Fruit fly (Drosophila melanogaster) whole organism, embryonic: Measurements from ENCODE around the gene Setx.

ENCODE experiments used
- CG1024 ChIP-seq: fragments of 200-800 bp; sonication (Bioruptor generic); IDR thresholded peaks from 2 replicates; pipeline ENCODE4 v1.3.6; 2022; ENCODE audit warnings: missing biosample characterization, missing genetic modification characterization
- CG10366 ChIP-seq: fragments of 200-800 bp; sonication (Bioruptor generic); IDR thresholded peaks from 2 replicates; pipeline ENCODE4 v1.3.6; 2022; ENCODE audit warnings: missing biosample characterization, missing genetic modification characterization
- CG11696 ChIP-seq: fragments of 200-800 bp; sonication (Bioruptor generic); IDR thresholded peaks from 2 replicates; pipeline ENCODE4 v1.3.6; 2022; ENCODE audit warnings: missing biosample characterization, missing genetic modification characterization
- CG12236 ChIP-seq: fragments of 200-800 bp; sonication (Bioruptor generic); optimal IDR thresholded peaks from 2 replicates; lab custom pipeline; 2016; ENCODE audit warnings: missing biosample characterization, missing genetic modification characterization
- CG14860 ChIP-seq: fragments of 200-800 bp; sonication (Bioruptor generic); IDR thresholded peaks from 3 replicates; pipeline ENCODE4 v1.3.6; 2022; ENCODE audit warnings: missing biosample characterization, missing genetic modification characterization; ENCODE audit not compliant: partially characterized antibody
- CG15011 ChIP-seq: fragments of 200-800 bp; sonication (Bioruptor generic); optimal IDR thresholded peaks from 3 replicates; lab custom pipeline; 2018; ENCODE audit warnings: missing biosample characterization, mild to moderate bottlenecking, missing genetic modification characterization
- CG15514 ChIP-seq: fragments of 200-800 bp; sonication (Bioruptor generic); optimal IDR thresholded peaks from 3 replicates; lab custom pipeline; 2017; ENCODE audit warnings: missing biosample characterization, missing genetic modification characterization, mild to moderate bottlenecking, moderate library complexity, missing genetic modification reagents
- CG17568 ChIP-seq: fragments of 200-800 bp; sonication (Bioruptor generic); optimal IDR thresholded peaks from 2 replicates; lab custom pipeline; 2018; ENCODE audit warnings: missing biosample characterization, mild to moderate bottlenecking, missing genetic modification characterization, moderate library complexity
- CG2712 ChIP-seq: fragments of 200-800 bp; optimal IDR thresholded peaks from 3 replicates; lab custom pipeline; 2019; ENCODE audit warnings: missing biosample characterization, mild to moderate bottlenecking, missing genetic modification characterization, moderate library complexity
- CG30431 ChIP-seq: fragments of 200-800 bp; sonication (Bioruptor generic); optimal IDR thresholded peaks from 2 replicates; lab custom pipeline; 2017; ENCODE audit warnings: missing biosample characterization, missing genetic modification characterization
- CG34376 ChIP-seq: fragments of 200-800 bp; sonication (Bioruptor generic); optimal IDR thresholded peaks from 2 replicates; lab custom pipeline; 2018; ENCODE audit warnings: missing biosample characterization, mild to moderate bottlenecking, missing genetic modification characterization
- CG4730 ChIP-seq: fragments of 200-800 bp; sonication (Bioruptor generic); IDR thresholded peaks from 2 replicates; pipeline ENCODE4 v1.3.6; 2022; ENCODE audit warnings: missing biosample characterization, missing genetic modification characterization
- CG4854 ChIP-seq: fragments of 200-800 bp; sonication (Bioruptor generic); optimal IDR thresholded peaks from 2 replicates; lab custom pipeline; 2016; ENCODE audit warnings: missing biosample characterization, missing genetic modification characterization, inconsistent platforms
- CG7372 ChIP-seq: fragments of 200-800 bp; sonication (Bioruptor generic); IDR thresholded peaks from 2 replicates; pipeline ENCODE4 v1.3.6; 2022; ENCODE audit warnings: missing biosample characterization, missing genetic modification characterization
- CG9797 ChIP-seq: fragments of 200-800 bp; sonication (Bioruptor generic); optimal IDR thresholded peaks from 3 replicates; lab custom pipeline; 2018; ENCODE audit warnings: missing biosample characterization, mild to moderate bottlenecking, missing genetic modification characterization
- D19A ChIP-seq: fragments of 200-800 bp; optimal IDR thresholded peaks from 3 replicates; lab custom pipeline; 2019; ENCODE audit warnings: missing biosample characterization, mild to moderate bottlenecking, missing genetic modification characterization, moderate library complexity
- Dll ChIP-seq: fragments of 200-800 bp; sonication (Bioruptor generic); IDR thresholded peaks from 4 replicates; pipeline ENCODE4 v1.3.6; 2022; ENCODE audit warnings: missing biosample characterization, missing genetic modification characterization; ENCODE audit not compliant: partially characterized antibody
- Drgx ChIP-seq: fragments of 200-800 bp; sonication (Bioruptor generic); IDR thresholded peaks from 2 replicates; pipeline ENCODE4 v1.3.6; 2022; ENCODE audit warnings: missing biosample characterization, missing genetic modification characterization
- Ets97D ChIP-seq: fragments of 200-800 bp; sonication (Bioruptor generic); optimal IDR thresholded peaks from 3 replicates; lab custom pipeline; 2016; ENCODE audit warnings: missing biosample characterization, missing genetic modification characterization
- HHEX ChIP-seq: fragments of 200-800 bp; sonication (Bioruptor generic); optimal IDR thresholded peaks from 3 replicates; lab custom pipeline; 2017; ENCODE audit warnings: missing biosample characterization, mild to moderate bottlenecking, missing genetic modification characterization, missing genetic modification reagents
- Hey ChIP-seq: fragments of 200-800 bp; sonication (Bioruptor generic); optimal IDR thresholded peaks from 3 replicates; lab custom pipeline; 2018; ENCODE audit warnings: missing biosample characterization, mild to moderate bottlenecking, missing genetic modification characterization
- Hmr ChIP-seq: fragments of 200-800 bp; sonication (Bioruptor generic); optimal IDR thresholded peaks from 3 replicates; lab custom pipeline; 2017; ENCODE audit warnings: mild to moderate bottlenecking, missing biosample characterization, missing genetic modification reagents, missing genetic modification characterization
- Lhr ChIP-seq: fragments of 200-800 bp; sonication (Bioruptor generic); optimal IDR thresholded peaks from 3 replicates; lab custom pipeline; 2017; ENCODE audit warnings: mild to moderate bottlenecking, missing biosample characterization, missing genetic modification reagents, missing genetic modification characterization
- Mad ChIP-seq: fragments of 200-800 bp; sonication (Bioruptor generic); optimal IDR thresholded peaks from 2 replicates; lab custom pipeline; 2016; ENCODE audit warnings: missing biosample characterization, missing genetic modification characterization
- Myb ChIP-seq: fragments of 200-800 bp; sonication (Bioruptor generic); optimal IDR thresholded peaks from 2 replicates; lab custom pipeline; 2016; ENCODE audit warnings: missing biosample characterization, missing genetic modification characterization
- NK7.1 ChIP-seq: fragments of 200-800 bp; sonication (Bioruptor generic); optimal IDR thresholded peaks from 3 replicates; lab custom pipeline; 2016; ENCODE audit warnings: missing biosample characterization, missing genetic modification characterization
- Six4 ChIP-seq: fragments of 200-800 bp; sonication (Bioruptor generic); optimal IDR thresholded peaks from 2 replicates; lab custom pipeline; 2016; ENCODE audit warnings: missing biosample characterization, missing genetic modification characterization
- Ssrp ChIP-seq: fragments of 200-800 bp; sonication (Bioruptor generic); optimal IDR thresholded peaks from 2 replicates; lab custom pipeline; 2018; ENCODE audit warnings: missing biosample characterization, mild to moderate bottlenecking, missing genetic modification characterization, moderate library complexity
- TFAM ChIP-seq: fragments of 200-800 bp; sonication (Bioruptor generic); optimal IDR thresholded peaks from 2 replicates; lab custom pipeline; 2017; ENCODE audit warnings: missing biosample characterization, missing genetic modification characterization, inconsistent platforms
- ac ChIP-seq: fragments of 200-800 bp; sonication (Bioruptor generic); optimal IDR thresholded peaks from 3 replicates; lab custom pipeline; 2017; ENCODE audit warnings: missing biosample characterization, mild to moderate bottlenecking, missing genetic modification characterization
- bigmax ChIP-seq: fragments of 200-800 bp; sonication (Bioruptor generic); optimal IDR thresholded peaks from 2 replicates; lab custom pipeline; 2018; ENCODE audit warnings: missing biosample characterization, mild to moderate bottlenecking, missing genetic modification characterization
- bsh ChIP-seq, 2 experiments: fragments of 200-800 bp; sonication (Bioruptor generic); optimal IDR thresholded peaks; 2 replicates each; lab custom pipeline; 2017 to 2018; ENCODE audit warnings: mild to moderate bottlenecking in 2 of 2, missing biosample characterization in 2 of 2, missing genetic modification characterization in 2 of 2, moderate library complexity in 1 of 2
- caup ChIP-seq: fragments of 200-800 bp; sonication (Bioruptor generic); optimal IDR thresholded peaks from 3 replicates; lab custom pipeline; 2017; ENCODE audit warnings: missing biosample characterization, mild to moderate bottlenecking, missing genetic modification characterization, moderate library complexity; ENCODE audit not compliant: severe bottlenecking
- chn ChIP-seq: fragments of 200-800 bp; sonication (Bioruptor generic); optimal IDR thresholded peaks from 2 replicates; lab custom pipeline; 2016; ENCODE audit warnings: missing biosample characterization, missing genetic modification characterization
- ewg ChIP-seq: fragments of 200-800 bp; sonication (Bioruptor generic); optimal IDR thresholded peaks from 3 replicates; lab custom pipeline; 2017; ENCODE audit warnings: mild to moderate bottlenecking, missing biosample characterization, missing genetic modification reagents, missing genetic modification characterization
- exex ChIP-seq: fragments of 200-800 bp; sonication (Bioruptor generic); optimal IDR thresholded peaks from 4 replicates; lab custom pipeline; 2018; ENCODE audit warnings: missing biosample characterization, mild to moderate bottlenecking, missing genetic modification characterization, moderate library complexity
- fd96Cb ChIP-seq: fragments of 200-800 bp; sonication (Bioruptor generic); optimal IDR thresholded peaks from 2 replicates; lab custom pipeline; 2018; ENCODE audit warnings: missing biosample characterization, mild to moderate bottlenecking, missing genetic modification characterization, moderate library complexity
- gfzf ChIP-seq: fragments of 200-800 bp; sonication (Bioruptor generic); optimal IDR thresholded peaks from 2 replicates; lab custom pipeline; 2016; ENCODE audit warnings: missing biosample characterization, mild to moderate bottlenecking, missing genetic modification characterization, moderate library complexity
- gsb ChIP-seq: fragments of 200-800 bp; sonication (Bioruptor generic); IDR thresholded peaks from 2 replicates; pipeline ENCODE4 v1.3.6; 2022; ENCODE audit warnings: missing biosample characterization, missing genetic modification characterization
- inv ChIP-seq: fragments of 200-800 bp; sonication (Bioruptor generic); IDR thresholded peaks from 2 replicates; pipeline ENCODE4 v1.3.6; 2022; ENCODE audit warnings: missing biosample characterization, missing genetic modification characterization; ENCODE audit not compliant: partially characterized antibody
- jumu ChIP-seq: fragments of 200-800 bp; sonication (Bioruptor generic); optimal IDR thresholded peaks from 3 replicates; lab custom pipeline; 2016; ENCODE audit warnings: missing biosample characterization, missing genetic modification characterization
- knrl ChIP-seq: fragments of 200-800 bp; sonication (Bioruptor generic); IDR thresholded peaks from 3 replicates; pipeline ENCODE4 v1.3.6; 2022; ENCODE audit warnings: missing biosample characterization, missing genetic modification characterization; ENCODE audit not compliant: partially characterized antibody
- mld ChIP-seq: fragments of 200-800 bp; sonication (Bioruptor generic); IDR thresholded peaks from 3 replicates; pipeline ENCODE4 v1.3.6; 2022; ENCODE audit warnings: missing biosample characterization, missing genetic modification characterization; ENCODE audit not compliant: partially characterized antibody
- p53 ChIP-seq: fragments of 200-800 bp; sonication (Bioruptor generic); optimal IDR thresholded peaks from 2 replicates; lab custom pipeline; 2016; ENCODE audit warnings: missing biosample characterization, missing genetic modification characterization
- pan ChIP-seq, 4 experiments: fragments of >200 bp in 3 of 4; fragments of 200-800 bp in 1 of 4; sonication (Bioruptor generic) in 1 of 4; optimal IDR thresholded peaks in 3 of 4; IDR thresholded peaks in 1 of 4; 2 replicates each; pipeline versions ENCODE4 v1.3.6 to Lab custom; 2017 to 2022; ENCODE audit warnings: missing biosample characterization in 2 of 4, missing genetic modification characterization in 2 of 4, mixed read lengths in 1 of 4
- sens-2 ChIP-seq: fragments of 200-800 bp; sonication (Bioruptor generic); IDR thresholded peaks from 2 replicates; pipeline ENCODE4 v1.3.6; 2022; ENCODE audit warnings: missing biosample characterization, missing genetic modification characterization
- shn ChIP-seq: fragments of 200-800 bp; sonication (Bioruptor generic); optimal IDR thresholded peaks from 3 replicates; lab custom pipeline; 2016; ENCODE audit warnings: missing biosample characterization, missing genetic modification characterization
- sisA ChIP-seq: fragments of 200-800 bp; sonication (Bioruptor generic); IDR thresholded peaks from 2 replicates; pipeline ENCODE4 v1.3.6; 2022; ENCODE audit warnings: missing biosample characterization, missing genetic modification characterization
- slbo ChIP-seq: fragments of 200-800 bp; sonication (Bioruptor generic); IDR thresholded peaks from 2 replicates; pipeline ENCODE4 v1.3.6; 2022; ENCODE audit warnings: missing biosample characterization, missing genetic modification characterization
- vvl ChIP-seq: fragments of 200-800 bp; sonication (Bioruptor generic); IDR thresholded peaks from 2 replicates; pipeline ENCODE4 v1.3.6; 2022; ENCODE audit warnings: missing biosample characterization, missing genetic modification characterization

The Setx gene

dm6 chr3L:8110171-8110570, 27.1 kb downstream of the Setx start, which contains the start of gene Nulp1 (continued):
- TF ChIP-seq CG10366 (GFP tag; lab: Robert Waterston, UW) (no peak), sens-2 (GFP tag; lab: Robert Waterston, UW) (no peak), Dll (GFP tag; lab: Robert Waterston, UW) (no peak), mld (GFP tag; lab: Robert Waterston, UW) (no peak), Six4 (GFP tag; lab: Kevin White, UChicago) (no peak), vvl (GFP tag; lab: Robert Waterston, UW) (peak; percentile 41), Drgx (no peak), exex (no peak), slbo (GFP tag; lab: Robert Waterston, UW) (peak; percentile 74), Hmr (GFP tag; lab: Kevin White, UChicago) (no peak), sisA (no peak), shn (GFP tag; lab: Kevin White, UChicago) (peak; percentile 8), bigmax (no peak), CG4854 (no peak), p53 (GFP tag; lab: Kevin White, UChicago) (no peak), Myb (GFP tag; lab: Kevin White, UChicago) (peak; percentile 37), gfzf (GFP tag; lab: Kevin White, UChicago) (peak; percentile 18), fd96Cb (tag; lab: Kevin White, UChicago) (no peak), pan (optimal IDR thresholded peaks at IDR 0.05; lab: Kevin White, UChicago) (no peak), pan (GFP tag; optimal IDR thresholded peaks at IDR 0.05 in 1 of 2, IDR thresholded peaks at IDR 0.05 in 1 of 2) (no peak), Hey (tag; lab: Kevin White, UChicago) (no peak), jumu (GFP tag; lab: Kevin White, UChicago) (peak; percentile 10), knrl (GFP tag; lab: Robert Waterston, UW) (no peak), CG14860 (GFP tag; lab: Robert Waterston, UW) (no peak), bsh (GFP tag; optimal IDR thresholded peaks at IDR 0.05; lab: Kevin White, UChicago) (no peak), CG11696 (no peak), NK7.1 (GFP tag; lab: Kevin White, UChicago) (no peak), inv (no peak), CG7372 (GFP tag; lab: Robert Waterston, UW) (no peak), CG34376 (GFP tag; lab: Kevin White, UChicago) (no peak), gsb (GFP tag; lab: Robert Waterston, UW) (0 out of 2 replicates have a peak, but pooled peaks have one; percentile 18), TFAM (GFP tag; lab: Kevin White, UChicago) (no peak), CG1024 (GFP tag; lab: Robert Waterston, UW) (no peak), CG30431 (no peak), Ssrp (tag; lab: Kevin White, UChicago) (no peak), CG15514 (GFP tag; lab: Kevin White, UChicago) (peak; percentile 60), ewg (GFP tag; lab: Kevin White, UChicago) (no peak), CG15011 (GFP tag; lab: Kevin White, UChicago) (no peak), Mad (GFP tag; lab: Kevin White, UChicago) (no peak), D19A (tag; lab: Kevin White, UChicago) (no peak), ac (GFP tag; lab: Kevin White, UChicago) (no peak), chn (GFP tag; lab: Kevin White, UChicago) (no peak), Lhr (GFP tag; lab: Kevin White, UChicago) (peak; percentile 11), CG17568 (GFP tag; lab: Kevin White, UChicago) (no peak), Ets97D (GFP tag; lab: Kevin White, UChicago) (peak; percentile 57), CG12236 (GFP tag; lab: Kevin White, UChicago) (no peak), caup (GFP tag; lab: Kevin White, UChicago) (no peak), CG9797 (no peak), CG4730 (GFP tag; lab: Robert Waterston, UW) (no peak), CG2712 (no peak), HHEX (GFP tag; lab: Kevin White, UChicago) (no peak)
